Worm (Caenorhabditis elegans): ENCODE data around the gene Y49E10.21.

The Y49E10.21 gene

DNA sequence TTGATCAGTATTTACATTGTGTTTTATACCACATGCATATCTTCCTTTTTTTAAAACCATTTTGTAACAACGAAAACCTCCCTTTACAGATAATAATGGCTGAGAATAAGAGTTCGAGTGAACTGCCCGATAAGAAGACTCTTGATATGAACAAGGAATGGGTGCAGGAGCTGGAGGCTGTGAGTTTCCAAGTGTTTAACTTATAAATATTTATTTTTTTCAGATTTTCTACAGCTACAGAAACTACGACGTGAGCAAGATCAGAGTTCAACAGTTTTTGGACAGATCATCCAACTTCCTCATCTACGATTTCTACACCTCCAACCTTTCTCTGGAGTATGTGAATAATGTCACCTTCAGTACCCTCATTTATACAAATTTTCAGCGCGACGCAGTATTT lies 39.1 kb downstream of the Y49E10.21 start, which contains the start of gene herd-1:
Gene herd-1 (plus strand): TSS at position 90 of the 400 bp plus-strand sequence.
- TF ChIP-seq unc-62 (GFP tag; optimal IDR thresholded peaks at IDR 0.05) (no peak), elt-3 (tag; optimal IDR thresholded peaks at IDR 0.05) (no peak), mep-1 (tag; optimal IDR thresholded peaks at IDR 0.05) (no peak)

- TF ChIP-seq blmp-1 (tag; optimal IDR thresholded peaks at IDR 0.05) (no peak), ces-1 (GFP tag; optimal IDR thresholded peaks at IDR 0.05) (peak; percentile 12)
These were observed 41.8 kb downstream of the Y49E10.21 start, which contains the start of gene sql-1 for ce11 chrIII:12499245-12499644. TSS of gene sql-1 (plus strand) at chrIII:12499557.

DNA sequence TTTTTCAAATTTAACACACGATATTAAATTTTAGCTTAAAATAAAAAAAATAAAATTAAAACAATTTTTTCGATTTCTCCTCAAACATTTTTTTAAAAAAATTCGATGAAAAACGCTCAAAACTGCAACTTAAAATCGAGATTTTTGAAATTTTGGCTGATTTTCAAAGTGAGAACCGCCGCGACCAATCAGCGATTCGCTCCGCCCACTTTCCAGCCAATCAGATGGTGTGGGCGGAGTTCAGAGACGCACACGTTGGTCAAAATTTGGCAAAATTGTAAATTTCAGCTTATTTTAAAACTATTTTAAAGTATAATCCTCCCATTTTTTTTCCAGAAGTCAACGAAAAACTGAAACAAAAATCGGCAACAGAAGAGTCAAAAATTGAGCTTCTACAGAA lies 53.1 kb downstream of the Y49E10.21 start:
- TF ChIP-seq flh-1 (GFP tag; optimal IDR thresholded peaks at IDR 0.05) (no peak), ceh-43 (GFP tag; optimal IDR thresholded peaks at IDR 0.05) (no peak), mls-2 (tag; optimal IDR thresholded peaks at IDR 0.05) (no peak), mep-1 (tag; optimal IDR thresholded peaks at IDR 0.05) (no peak), bed-3 (GFP tag; optimal IDR thresholded peaks at IDR 0.05) (no peak), lsy-2 (tag; optimal IDR thresholded peaks at IDR 0.05) (no peak), zip-8 (tag; optimal IDR thresholded peaks at IDR 0.05) (no peak), ceh-39 (tag; optimal IDR thresholded peaks at IDR 0.05) (no peak), mab-5 (tag; optimal IDR thresholded peaks at IDR 0.05) (no peak), nhr-2 (tag; optimal IDR thresholded peaks at IDR 0.05) (no peak), sptf-1 (tag; optimal IDR thresholded peaks at IDR 0.05) (no peak)
